Worm (Caenorhabditis elegans): ENCODE data around the gene F28F5.6.

- TF ChIP-seq snpc-4 (GFP tag; optimal IDR thresholded peaks at IDR 0.05) (no peak), snpc-4 (tag; optimal IDR thresholded peaks at IDR 0.05) (no peak), nfya-1 (tag; optimal IDR thresholded peaks at IDR 0.05; ENCODE audit: borderline replicate concordance, insufficient read depth) (no peak), ceh-100 (GFP tag; IDR thresholded peaks at IDR 0.05) (no peak), ceh-40 (GFP tag; IDR thresholded peaks at IDR 0.05) (no peak), T07F8.4 (tag; optimal IDR thresholded peaks at IDR 0.05) (no peak), snpc-1.3 (tag; optimal IDR thresholded peaks at IDR 0.05; ENCODE audit: insufficient read depth) (no peak), bed-2 (GFP tag; IDR thresholded peaks at IDR 0.05) (no peak)
These were observed 19.5 kb downstream of the F28F5.6 start for ce11 chrIII:6799664-6800063.
